Worm (Caenorhabditis elegans): Measurements from ENCODE around the gene trx-1.

Gene trx-1

ce11 chrII:7771917-7772316, 18.5 kb upstream of the trx-1 start, which contains the start of gene C06A8.8:
C06A8.8 (minus strand) TSS chrII:7772017.
- no peak for TF ChIP-seq aly-2 (tag; optimal IDR thresholded peaks at IDR 0.05)
- no peak for TF ChIP-seq elt-3 (tag; optimal IDR thresholded peaks at IDR 0.05)
- TF ChIP-seq nhr-25 (tag; optimal IDR thresholded peaks at IDR 0.05): no peak
- no peak for TF ChIP-seq jun-1 (tag; optimal IDR thresholded peaks at IDR 0.05)
- no peak for TF ChIP-seq ztf-4 (tag; optimal IDR thresholded peaks at IDR 0.05)
- no peak for TF ChIP-seq zag-1 (tag; optimal IDR thresholded peaks at IDR 0.05)
- no peak for TF ChIP-seq nhr-43 (tag; optimal IDR thresholded peaks at IDR 0.05; ENCODE audit: poor library complexity, severe bottlenecking)
- TF ChIP-seq elt-2 (tag; optimal IDR thresholded peaks at IDR 0.05): no peak
- no peak for TF ChIP-seq ceh-28 (tag; optimal IDR thresholded peaks at IDR 0.05)
- TF ChIP-seq nhr-12 (tag; optimal IDR thresholded peaks at IDR 0.05): no peak
- TF ChIP-seq tbx-2 (tag; optimal IDR thresholded peaks at IDR 0.05): no peak
- TF ChIP-seq lin-15B (tag; optimal IDR thresholded peaks at IDR 0.05): no peak
- no peak for TF ChIP-seq ztf-11 (tag; optimal IDR thresholded peaks at IDR 0.05)
- TF ChIP-seq ceh-9 (tag; optimal IDR thresholded peaks at IDR 0.05): no peak
- no peak for TF ChIP-seq snpc-4 (tag; optimal IDR thresholded peaks at IDR 0.05)
- TF ChIP-seq nhr-28 (tag; optimal IDR thresholded peaks at IDR 0.05): no peak
- TF ChIP-seq hmg-11 (tag; optimal IDR thresholded peaks at IDR 0.05): no peak
- TF ChIP-seq sea-2 (GFP tag; optimal IDR thresholded peaks at IDR 0.05): no peak
- no peak for TF ChIP-seq egl-5 (tag; optimal IDR thresholded peaks at IDR 0.05)

DNA sequence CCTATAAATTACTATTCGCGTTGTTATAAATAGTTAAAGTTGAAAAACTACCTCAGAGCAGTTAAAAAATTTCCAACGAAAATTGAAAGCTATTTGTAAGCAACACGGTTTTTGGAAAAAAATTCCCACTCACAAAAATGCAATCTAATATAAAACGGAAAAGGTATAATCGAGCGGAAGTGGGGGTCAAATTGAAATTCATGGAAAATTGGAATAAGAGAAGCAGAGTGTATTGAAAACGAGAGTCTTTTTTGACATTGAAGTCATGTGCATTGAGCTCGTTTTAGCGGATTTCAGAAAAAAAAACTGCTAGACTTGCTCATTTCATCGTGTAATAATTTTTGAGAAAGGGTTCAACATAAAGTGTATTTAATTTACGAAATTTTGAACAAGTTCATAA, 16.9 kb upstream of the trx-1 start:
- no peak for TF ChIP-seq nhr-11 (tag; optimal IDR thresholded peaks at IDR 0.05)
- no peak for TF ChIP-seq fos-1 (tag; optimal IDR thresholded peaks at IDR 0.05)
- TF ChIP-seq hmg-11 (tag; optimal IDR thresholded peaks at IDR 0.05): no peak
- TF ChIP-seq nhr-12 (tag; optimal IDR thresholded peaks at IDR 0.05): no peak
- TF ChIP-seq ceh-9 (tag; optimal IDR thresholded peaks at IDR 0.05): no peak
- no peak for TF ChIP-seq nhr-77 (tag; optimal IDR thresholded peaks at IDR 0.05)
- no peak for TF ChIP-seq egl-27 (tag; optimal IDR thresholded peaks at IDR 0.05)
- TF ChIP-seq daf-12 (tag; optimal IDR thresholded peaks at IDR 0.05): no peak
- TF ChIP-seq pha-4 (tag; optimal IDR thresholded peaks at IDR 0.05): no peak
- TF ChIP-seq eor-1 (tag; optimal IDR thresholded peaks at IDR 0.05): no peak
- TF ChIP-seq ZK546.5 (tag; optimal IDR thresholded peaks at IDR 0.05): no peak
- no peak for TF ChIP-seq unc-39 (tag; optimal IDR thresholded peaks at IDR 0.05)
- TF ChIP-seq ceh-28 (tag; optimal IDR thresholded peaks at IDR 0.05): no peak
- TF ChIP-seq ceh-82 (tag; optimal IDR thresholded peaks at IDR 0.05): no peak
- TF ChIP-seq elt-2 (tag; optimal IDR thresholded peaks at IDR 0.05): no peak
- TF ChIP-seq nhr-28 (tag; optimal IDR thresholded peaks at IDR 0.05): no peak

DNA sequence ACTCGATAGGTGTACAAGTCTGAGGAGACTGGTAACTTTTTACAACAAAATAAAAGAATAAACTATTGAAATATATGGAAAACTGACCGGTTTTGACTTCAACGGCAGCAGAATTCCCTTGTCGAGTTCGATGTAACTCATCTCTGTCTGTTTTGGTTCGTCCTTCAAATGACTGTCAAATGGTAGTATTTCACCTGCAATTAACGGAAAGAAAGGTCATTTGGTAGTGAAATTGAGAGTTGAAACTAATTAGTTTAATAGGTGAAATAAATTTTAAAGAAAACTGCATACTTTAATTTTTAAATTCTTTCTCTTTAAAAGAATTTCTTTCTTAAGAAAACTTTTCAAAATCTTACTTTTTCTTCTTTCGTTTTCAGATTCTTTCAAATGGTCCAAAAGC, 15.9 kb upstream of the trx-1 start:
- TF ChIP-seq ceh-82 (tag; optimal IDR thresholded peaks at IDR 0.05): no peak
- TF ChIP-seq fkh-10 (GFP tag; optimal IDR thresholded peaks at IDR 0.05): no peak
- TF ChIP-seq nhr-77 (tag; optimal IDR thresholded peaks at IDR 0.05): no peak
- TF ChIP-seq elt-3 (tag; optimal IDR thresholded peaks at IDR 0.05): no peak
- TF ChIP-seq ama-1 (optimal IDR thresholded peaks at IDR 0.05): no peak
- TF ChIP-seq egl-27 (tag; optimal IDR thresholded peaks at IDR 0.05): no peak
- no peak for TF ChIP-seq ceh-16 (tag; optimal IDR thresholded peaks at IDR 0.05)
- no peak for TF ChIP-seq nhr-67 (tag; optimal IDR thresholded peaks at IDR 0.05)
- TF ChIP-seq ZK546.5 (tag; optimal IDR thresholded peaks at IDR 0.05): no peak
- TF ChIP-seq zag-1 (tag; optimal IDR thresholded peaks at IDR 0.05): no peak

ce11 chrII:7765456-7765855, 12.1 kb upstream of the trx-1 start, which contains the start of gene srh-39:
srh-39 (minus strand) TSS chrII:7765556.
- TF ChIP-seq unc-62 (GFP tag; optimal IDR thresholded peaks at IDR 0.05): no peak

DNA sequence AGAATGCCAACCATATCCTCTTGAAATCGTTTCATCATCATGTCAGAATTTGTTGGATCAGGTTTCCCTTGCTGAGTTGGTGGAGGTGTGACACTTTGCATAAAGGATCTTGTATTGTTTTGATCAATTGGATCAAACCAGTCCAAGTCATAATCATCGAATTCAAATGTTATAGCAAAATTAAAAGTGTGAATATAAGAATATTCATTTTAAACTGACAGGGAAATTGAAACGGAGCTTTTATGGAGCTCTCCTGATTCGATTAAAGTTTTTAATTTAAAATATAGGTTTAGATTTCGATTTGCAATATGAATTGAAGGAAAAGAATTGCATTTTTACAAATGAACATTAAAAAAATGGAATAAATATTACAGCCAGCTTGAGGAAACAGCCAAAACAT, 10.2 kb upstream of the trx-1 start, which contains the start of gene B0228.9:
Gene B0228.9, minus strand, starts transcription at position 101 of the 400 bp plus-strand sequence.
- no peak for TF ChIP-seq ztf-4 (tag; optimal IDR thresholded peaks at IDR 0.05)

- no peak for TF ChIP-seq skn-1 (tag; optimal IDR thresholded peaks at IDR 0.05)
- no peak for TF ChIP-seq nhr-23 (tag; optimal IDR thresholded peaks at IDR 0.05)
- no peak for TF ChIP-seq daf-12 (tag; optimal IDR thresholded peaks at IDR 0.05)
- no peak for TF ChIP-seq nhr-237 (tag; optimal IDR thresholded peaks at IDR 0.05)
- no peak for TF ChIP-seq nhr-25 (tag; optimal IDR thresholded peaks at IDR 0.05)
- TF ChIP-seq elt-2 (tag; optimal IDR thresholded peaks at IDR 0.05): no peak
- no peak for TF ChIP-seq ztf-4 (tag; optimal IDR thresholded peaks at IDR 0.05)
- no peak for TF ChIP-seq nhr-12 (tag; optimal IDR thresholded peaks at IDR 0.05)
- TF ChIP-seq ceh-16 (tag; optimal IDR thresholded peaks at IDR 0.05): no peak
- TF ChIP-seq fkh-10 (GFP tag; optimal IDR thresholded peaks at IDR 0.05): no peak
- TF ChIP-seq fkh-2 (tag; optimal IDR thresholded peaks at IDR 0.05): no peak
Observed at ce11 chrII:7761440-7761839, 8.0 kb upstream of the trx-1 start, which contains the start of gene B0228.8. B0228.8 (minus strand) TSS chrII:7761540.

All from whole organism, L3 larva.